Worm (Caenorhabditis elegans) whole organism, L4/young adult: Measurements from ENCODE around the gene tbc-6.
A peak's percentile ranks its signal among the peaks of the same experiment; 100 is the strongest.

Experiments
- W03F9.2 ChIP-seq: fragments of 150-350 bp; optimal IDR thresholded peaks from 2 replicates; lab custom pipeline; 2014; ENCODE audit warnings: missing biosample characterization, missing genetic modification characterization
- dao-5 ChIP-seq: sonication (generic microtip); optimal IDR thresholded peaks from 2 replicates; lab custom pipeline; 2016; ENCODE audit warnings: missing genotype, missing genetic modification characterization, moderate library complexity, missing compliant biosample characterization
- him-1 ChIP-seq: sonication (generic microtip); optimal IDR thresholded peaks from 2 replicates; lab custom pipeline; 2016; ENCODE audit warnings: missing genotype, missing genetic modification reagents, missing genetic modification characterization, missing compliant biosample characterization

The tbc-6 gene

DNA sequence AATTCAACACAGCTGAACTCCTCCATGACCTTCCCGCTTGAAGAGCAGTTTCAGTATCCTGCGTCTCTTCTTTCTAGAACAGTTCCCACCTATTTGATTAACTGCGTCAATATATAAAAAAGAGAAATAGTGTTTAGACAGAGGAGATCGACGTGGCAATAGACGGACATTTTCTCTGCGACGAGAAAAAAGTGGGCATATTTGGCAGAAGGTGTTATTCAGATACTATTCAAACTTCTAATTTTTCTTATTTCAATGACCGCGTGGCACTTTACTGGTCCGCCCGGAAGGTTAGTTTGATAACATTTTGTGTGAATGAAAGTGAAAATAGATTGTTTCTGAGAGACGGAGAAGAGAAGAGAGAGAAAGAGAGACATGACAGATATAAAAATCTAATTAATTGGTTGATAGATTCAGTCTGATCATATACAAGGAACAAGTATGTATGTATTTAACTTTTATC is at the start of gene tbc-6:
Gene tbc-6 (plus strand): TSS at position 208 of the 463 bp plus-strand sequence.
- TF ChIP-seq dao-5 (tag; lab: Kevin White, UChicago), result no peak
- TF ChIP-seq W03F9.2, result peak; percentile 61
- no peak for TF ChIP-seq him-1 (tag; lab: Kevin White, UChicago)

DNA sequence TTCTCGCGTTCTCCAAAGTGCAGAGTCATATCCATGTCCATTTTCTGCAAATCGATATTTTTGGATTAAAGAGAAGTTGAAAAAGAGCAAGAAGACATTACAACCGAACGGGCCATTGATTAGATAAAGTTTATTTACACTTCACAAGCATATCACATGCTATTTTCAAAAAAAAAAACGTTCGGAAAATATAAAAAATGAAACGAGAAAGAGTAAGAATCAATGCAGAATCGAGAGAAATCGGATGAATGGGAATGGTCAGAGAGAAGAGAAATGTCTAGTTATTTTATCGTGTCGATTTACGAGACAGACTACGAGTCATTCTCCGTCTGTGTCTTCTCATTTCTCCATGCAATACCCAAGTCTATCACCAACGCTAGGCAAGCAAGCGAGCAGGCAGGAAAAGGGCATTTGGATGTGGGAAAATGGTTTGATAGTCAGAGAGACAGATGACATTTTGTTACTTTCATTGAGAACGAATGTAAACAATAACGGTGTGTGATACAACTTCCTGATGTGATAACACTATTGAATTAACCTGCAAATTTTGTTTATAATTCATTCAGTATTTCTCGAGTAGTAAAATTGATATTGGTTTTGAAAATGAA is 47.7 kb upstream of the tbc-6 start, which contains the start of gene F31E8.4:
Gene F31E8.4 (minus strand): TSS at position 51 of the 608 bp plus-strand sequence.
- TF ChIP-seq him-1 (tag; lab: Kevin White, UChicago) (no peak), W03F9.2 (no peak), dao-5 (tag; lab: Kevin White, UChicago) (no peak)

DNA sequence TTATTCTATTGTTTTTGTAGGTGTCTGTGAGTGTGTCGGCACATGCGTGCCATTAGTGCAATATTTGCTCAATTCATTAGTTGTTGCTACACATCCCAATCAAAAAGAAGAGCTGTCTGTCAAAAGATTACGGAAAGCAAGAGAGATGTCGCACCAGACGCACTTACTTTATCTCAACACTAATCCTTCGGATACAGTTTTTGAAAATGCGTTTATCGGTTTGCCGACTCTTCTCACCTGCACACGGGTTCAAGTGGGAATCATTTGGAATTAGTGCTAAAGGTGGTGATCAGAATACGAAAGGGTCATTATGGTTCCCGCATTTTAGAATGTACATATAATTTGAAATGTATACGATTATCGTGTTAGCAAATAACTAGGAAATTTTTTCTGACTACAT is 46.7 kb upstream of the tbc-6 start:
- TF ChIP-seq W03F9.2 (no peak), dao-5 (tag; lab: Kevin White, UChicago) (no peak), him-1 (tag; lab: Kevin White, UChicago) (no peak)

DNA sequence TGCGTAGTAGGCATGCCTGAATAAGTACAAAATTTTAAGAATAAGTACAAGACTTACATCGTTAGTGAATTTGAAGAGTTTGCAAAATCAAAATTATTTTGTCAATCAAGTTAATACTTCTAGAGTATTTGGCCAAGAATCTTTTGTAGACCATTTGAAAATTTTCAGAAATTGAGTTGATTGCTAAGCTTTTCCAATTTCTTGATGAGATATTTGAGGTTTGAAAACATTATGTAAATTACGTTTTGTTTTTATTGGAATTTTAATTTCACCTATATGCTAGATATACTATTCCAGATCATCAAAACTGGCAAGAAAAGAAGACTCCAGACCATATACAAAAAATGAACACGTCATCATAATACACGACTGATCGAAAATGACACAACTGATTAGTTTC is 44.9 kb upstream of the tbc-6 start, which contains the start of gene tab-1:
Gene tab-1 (plus strand): TSS at position 301 of the 400 bp plus-strand sequence.
- TF ChIP-seq W03F9.2 (no peak), dao-5 (tag; lab: Kevin White, UChicago) (no peak), him-1 (tag; lab: Kevin White, UChicago) (no peak)

DNA sequence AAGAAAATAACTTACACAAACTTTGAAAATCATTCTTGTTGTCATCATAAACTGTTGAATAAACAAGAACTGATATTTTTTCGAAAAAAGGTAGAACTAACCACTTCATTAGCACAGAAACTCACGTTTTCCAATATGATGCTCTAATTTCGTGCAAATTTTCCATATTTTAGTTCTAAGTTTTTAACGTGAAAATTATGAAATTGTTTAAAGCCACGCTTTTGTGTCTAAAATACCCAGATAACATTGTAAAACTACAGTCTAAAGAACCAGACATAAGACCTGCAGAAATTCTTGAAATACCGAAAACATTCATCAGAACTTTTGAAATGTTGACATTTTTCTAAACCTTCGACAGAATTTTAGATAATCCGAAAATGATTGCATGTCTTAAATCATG is 40.8 kb upstream of the tbc-6 start, which contains the start of gene F31E8.5:
Gene F31E8.5 (minus strand): TSS at position 101 of the 400 bp plus-strand sequence.
- TF ChIP-seq him-1 (tag; lab: Kevin White, UChicago) (no peak), dao-5 (tag; lab: Kevin White, UChicago) (no peak)

DNA sequence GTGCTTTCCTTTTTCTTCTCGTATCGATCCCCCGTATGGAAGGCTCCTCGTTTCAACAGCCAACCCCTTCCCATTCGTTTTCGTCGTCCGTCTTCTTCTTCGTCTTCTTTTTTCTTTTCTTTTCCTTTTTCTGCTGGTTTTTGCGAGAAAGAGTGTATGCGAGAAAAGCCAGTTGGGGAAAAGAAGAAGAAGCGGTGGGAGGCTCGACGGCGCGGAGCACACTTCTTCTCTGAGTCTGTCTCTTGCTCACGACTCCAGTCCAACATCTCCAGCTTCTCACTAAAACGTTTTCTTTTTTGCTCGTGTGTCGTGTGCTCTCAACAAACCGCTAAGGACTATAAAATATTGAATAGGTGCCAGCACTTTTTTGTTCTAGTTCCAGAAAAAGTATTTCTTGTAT is 39.4 kb upstream of the tbc-6 start:
- peak; percentile 80 for TF ChIP-seq him-1 (tag; lab: Kevin White, UChicago)
- no peak for TF ChIP-seq W03F9.2

DNA sequence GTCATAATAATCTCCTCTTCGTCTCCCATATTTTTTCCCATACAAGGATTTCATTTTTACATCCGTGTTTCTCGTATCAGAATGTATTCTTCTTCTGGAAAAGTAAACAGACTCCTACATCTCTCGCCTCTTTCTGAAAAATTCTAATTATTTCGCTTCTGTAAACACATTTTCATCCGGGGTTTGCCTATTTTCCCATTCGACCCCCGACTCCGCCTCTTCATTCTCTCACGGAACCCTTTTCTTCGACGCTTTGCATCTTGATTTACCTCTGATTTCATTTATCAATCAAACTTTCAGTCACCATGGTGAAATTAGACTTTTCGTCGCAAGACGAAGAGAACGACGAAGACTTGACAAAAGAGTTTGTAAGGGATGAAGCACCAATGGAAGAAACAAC is 37.3 kb upstream of the tbc-6 start, which contains the start of gene snt-1:
Gene snt-1 (plus strand): TSS at position 301 of the 400 bp plus-strand sequence.
- no peak for TF ChIP-seq dao-5 (tag; lab: Kevin White, UChicago)
- no peak for TF ChIP-seq him-1 (tag; lab: Kevin White, UChicago)
- no peak for TF ChIP-seq W03F9.2

DNA sequence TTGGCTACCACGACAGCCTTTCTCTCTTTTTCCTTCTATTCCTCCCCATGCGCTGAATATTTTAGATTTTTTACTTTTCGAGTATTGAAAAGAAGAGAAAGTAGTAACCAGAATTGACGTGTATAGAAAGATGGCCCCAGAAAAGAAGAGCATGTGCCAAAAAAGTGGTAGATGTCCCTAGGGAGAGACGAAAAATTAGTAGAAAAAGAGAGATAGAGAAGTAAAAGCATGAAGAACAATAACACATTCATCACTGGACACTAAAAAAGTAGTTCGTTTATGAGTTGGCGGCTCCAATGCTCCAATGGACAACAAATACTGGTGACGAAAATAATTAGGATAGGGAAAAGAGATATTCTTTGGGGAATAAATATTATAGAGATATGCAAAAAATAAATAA is 35.4 kb upstream of the tbc-6 start:
- TF ChIP-seq W03F9.2 (no peak), him-1 (tag; lab: Kevin White, UChicago) (no peak), dao-5 (tag; lab: Kevin White, UChicago) (no peak)

DNA sequence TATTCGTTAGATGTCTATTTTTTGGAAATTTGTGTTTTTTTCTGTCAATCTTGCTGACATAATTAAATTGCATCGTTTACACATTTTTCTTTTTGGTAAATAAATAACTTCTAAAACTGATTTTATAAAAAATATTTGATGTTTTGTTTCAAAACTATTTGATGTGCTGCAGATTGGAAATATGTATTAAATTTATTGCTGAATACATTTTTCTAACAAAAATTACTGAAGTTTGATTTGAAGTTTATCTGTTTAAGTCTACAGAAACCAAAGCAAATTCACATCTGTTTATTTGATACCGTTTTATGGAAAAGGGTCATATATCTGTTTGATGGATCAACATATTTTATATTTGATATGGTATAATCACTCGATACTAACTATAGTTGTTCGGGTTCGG is 31.6 kb upstream of the tbc-6 start:
- TF ChIP-seq dao-5 (tag; lab: Kevin White, UChicago) (no peak), him-1 (tag; lab: Kevin White, UChicago) (no peak), W03F9.2 (no peak)

DNA sequence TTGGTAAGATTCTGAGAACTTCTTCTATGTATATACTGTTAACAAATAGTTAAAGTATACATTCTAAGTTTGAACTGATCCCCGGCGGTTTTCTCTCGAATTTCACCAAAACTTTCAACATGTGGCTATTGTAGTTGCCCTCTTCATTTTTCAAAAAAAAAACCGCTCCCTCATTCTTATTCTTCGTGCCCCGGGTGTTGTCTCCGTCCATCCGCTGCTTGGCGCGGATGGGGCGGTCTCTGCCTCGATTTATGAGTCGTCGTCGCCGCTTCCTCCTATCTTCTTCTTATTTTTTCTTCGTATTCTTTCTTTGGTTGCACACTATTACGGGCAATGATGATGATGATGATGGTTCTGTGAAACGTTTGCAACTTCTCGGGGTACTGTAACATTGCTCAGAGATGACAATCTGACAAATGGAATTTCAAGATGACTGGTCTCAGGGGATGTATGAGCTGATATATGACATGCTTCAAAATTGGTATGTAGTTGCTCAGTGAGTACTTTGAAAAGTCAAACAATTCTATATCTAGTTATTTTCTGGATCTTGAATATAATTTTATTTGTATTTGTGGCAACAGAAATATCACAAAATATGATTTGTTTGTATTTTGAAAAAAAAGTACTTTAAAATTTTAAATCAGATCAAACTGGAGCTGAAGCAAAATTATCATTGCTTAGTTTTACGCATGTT is 27.5 kb upstream of the tbc-6 start:
- TF ChIP-seq him-1 (tag; lab: Kevin White, UChicago) (peak; percentile 16), W03F9.2 (no peak), dao-5 (tag; lab: Kevin White, UChicago) (no peak)

DNA sequence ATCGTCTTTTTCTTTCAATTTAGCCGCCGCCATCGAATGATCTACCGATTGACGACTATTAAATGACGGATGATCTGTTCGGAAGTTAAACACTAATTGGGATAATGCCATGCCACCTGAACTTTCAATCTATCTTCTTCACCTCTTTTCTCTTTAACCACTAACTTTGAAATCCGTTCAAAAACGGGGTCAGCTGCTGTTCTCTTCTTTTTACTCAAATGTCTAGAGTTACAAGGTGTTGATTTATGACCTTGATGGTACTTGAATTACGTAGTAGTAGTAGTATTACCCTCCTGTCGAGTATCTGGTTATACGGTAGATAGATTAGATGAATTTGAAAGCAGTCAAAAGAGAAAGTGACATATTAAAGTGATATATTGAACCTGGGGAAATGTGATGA is 26.8 kb upstream of the tbc-6 start:
- TF ChIP-seq dao-5 (tag; lab: Kevin White, UChicago) (no peak), W03F9.2 (no peak), him-1 (tag; lab: Kevin White, UChicago) (no peak)

DNA sequence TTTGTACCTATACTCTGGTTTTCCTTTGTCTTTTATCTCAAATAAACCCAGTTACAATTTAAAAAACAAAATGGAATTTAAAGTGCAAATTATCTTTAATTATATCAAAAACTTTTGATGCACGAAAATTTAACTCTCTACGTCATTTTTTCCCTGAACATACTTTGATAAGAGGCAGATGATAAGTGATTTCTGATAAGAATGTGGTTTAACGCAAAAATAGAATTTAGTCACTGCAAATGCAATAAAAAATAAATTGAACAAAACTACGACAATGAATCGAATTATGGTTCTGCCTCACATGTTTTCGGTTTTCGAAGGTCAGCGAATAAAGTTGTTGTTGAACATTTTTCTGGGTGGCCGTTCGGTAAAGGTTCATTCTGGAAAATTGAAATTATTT is 26.1 kb upstream of the tbc-6 start:
- TF ChIP-seq W03F9.2 (no peak), dao-5 (tag; lab: Kevin White, UChicago) (no peak), him-1 (tag; lab: Kevin White, UChicago) (no peak)

DNA sequence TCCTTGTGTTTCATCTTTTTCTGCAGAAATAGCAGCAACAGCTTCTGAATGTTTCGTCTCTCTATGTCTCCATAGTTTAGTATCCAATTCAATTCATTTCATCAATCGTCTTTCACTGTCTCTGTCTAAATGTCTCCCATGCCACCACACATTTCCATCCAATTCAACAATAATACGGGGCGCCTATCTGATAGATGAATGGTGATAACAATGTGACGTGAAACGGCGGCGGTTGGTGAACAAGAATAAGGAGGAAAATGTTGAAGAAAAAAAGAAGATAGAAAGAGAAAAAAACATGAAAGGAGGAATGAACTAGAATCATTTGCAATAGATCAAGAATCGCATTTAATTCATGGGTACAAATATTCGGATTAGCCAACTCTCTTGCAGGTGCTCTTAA is 25.6 kb upstream of the tbc-6 start:
- peak; percentile 5 for TF ChIP-seq him-1 (tag; lab: Kevin White, UChicago)
- TF ChIP-seq dao-5 (tag; lab: Kevin White, UChicago), result no peak
- TF ChIP-seq W03F9.2, result no peak

DNA sequence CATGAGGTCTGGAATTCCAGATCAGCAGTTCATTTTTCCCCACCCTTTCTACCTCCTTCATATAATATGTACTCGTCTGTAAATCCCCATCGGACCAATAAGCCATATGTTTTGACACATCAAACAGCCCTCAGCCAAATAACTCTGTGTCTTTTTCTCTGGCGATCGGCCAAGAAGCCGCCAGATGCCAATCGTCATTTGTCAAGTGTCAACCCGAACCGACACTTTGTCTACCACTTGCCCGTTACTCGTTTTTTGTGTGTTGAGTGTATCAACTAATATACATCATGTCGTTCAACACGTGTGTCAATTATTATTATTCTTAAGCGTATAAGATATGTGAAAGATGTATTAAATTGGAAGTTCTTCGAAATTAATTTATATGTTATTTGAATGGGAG is 24.7 kb upstream of the tbc-6 start:
- TF ChIP-seq dao-5 (tag; lab: Kevin White, UChicago), result no peak
- TF ChIP-seq W03F9.2, result no peak
- no peak for TF ChIP-seq him-1 (tag; lab: Kevin White, UChicago)
